Worm (Caenorhabditis elegans) whole organism, L4 larva: ENCODE measurements around the gene ztf-1.

Experiments used
- aly-2 ChIP-seq: sonication (generic microtip); optimal IDR thresholded peaks from 2 replicates; lab custom pipeline; 2018; ENCODE audit warnings: missing biosample characterization, missing genetic modification characterization
- dmd-8 ChIP-seq: fragments of 200-800 bp; sonication (Bioruptor generic); IDR thresholded peaks from 2 replicates; pipeline ENCODE4 v1.3.6; 2022; ENCODE audit warnings: missing genetic modification characterization, missing compliant biosample characterization
- fos-1 ChIP-seq: fragments of 150-350 bp; optimal IDR thresholded peaks from 2 replicates; lab custom pipeline; 2014; ENCODE audit warnings: missing biosample characterization, missing genetic modification characterization
- lim-7 ChIP-seq: fragments of 200-800 bp; sonication (Bioruptor generic); IDR thresholded peaks from 2 replicates; pipeline ENCODE4 v1.3.6; 2022; ENCODE audit warnings: missing genetic modification characterization, missing compliant biosample characterization
- mdl-1 ChIP-seq, 2 experiments: fragments of 150-350 bp in 1 of 2; sonication (generic microtip) in 1 of 2; optimal IDR thresholded peaks; 2 replicates each; lab custom pipeline; 2014 to 2017; ENCODE audit warnings: missing biosample characterization in 2 of 2, missing genetic modification characterization in 2 of 2
- nhr-42 ChIP-seq: fragments of 200-800 bp; sonication (Bioruptor generic); IDR thresholded peaks from 2 replicates; pipeline ENCODE4 v1.3.6; 2022; ENCODE audit warnings: missing genetic modification characterization, missing compliant biosample characterization
- nhr-77 ChIP-seq: fragments of 150-350 bp; optimal IDR thresholded peaks from 2 replicates; lab custom pipeline; 2014; ENCODE audit warnings: missing biosample characterization, missing genetic modification characterization
- pha-4 ChIP-seq, 2 experiments: fragments of 150-350 bp in 1 of 2; fragments of 200-800 bp in 1 of 2; sonication (Bioruptor generic) in 1 of 2; IDR thresholded peaks in 1 of 2; optimal IDR thresholded peaks in 1 of 2; 2 replicates each; pipeline versions ENCODE4 v1.3.6 to Lab custom; 2014 to 2022; ENCODE audit warnings: missing genetic modification characterization in 2 of 2, missing genetic modification reagents in 2 of 2, missing biosample characterization in 1 of 2, missing compliant biosample characterization in 1 of 2
- skn-1 ChIP-seq: fragments of 150-350 bp; optimal IDR thresholded peaks from 2 replicates; lab custom pipeline; 2014; ENCODE audit warnings: missing biosample characterization, missing genetic modification characterization
- ztf-7 ChIP-seq: fragments of 150-350 bp; optimal IDR thresholded peaks from 2 replicates; lab custom pipeline; 2014; ENCODE audit warnings: missing biosample characterization, missing genetic modification characterization

- TF ChIP-seq dmd-8 (GFP tag; lab: Robert Waterston, UW) (no peak), aly-2 (tag; lab: Kevin White, UChicago) (no peak), pha-4 (GFP tag; IDR thresholded peaks at IDR 0.05; lab: Robert Waterston, UW) (no peak), pha-4 (tag; optimal IDR thresholded peaks at IDR 0.05; lab: Kevin White, UChicago) (no peak), mdl-1 (tag; optimal IDR thresholded peaks at IDR 0.05; lab: Kevin White, UChicago) (no peak), fos-1 (tag; lab: Kevin White, UChicago) (no peak), ztf-7 (tag; lab: Kevin White, UChicago) (no peak), skn-1 (tag; lab: Kevin White, UChicago) (no peak), nhr-77 (tag; lab: Kevin White, UChicago) (no peak), lim-7 (no peak), nhr-42 (GFP tag; lab: Robert Waterston, UW) (no peak)
Measured at ce11 chrIII:8792251-8792650, at the start of gene ztf-1.
